Worm (Caenorhabditis elegans): ENCODE measurements around the gene rpt-2.

The rpt-2 gene

DNA sequence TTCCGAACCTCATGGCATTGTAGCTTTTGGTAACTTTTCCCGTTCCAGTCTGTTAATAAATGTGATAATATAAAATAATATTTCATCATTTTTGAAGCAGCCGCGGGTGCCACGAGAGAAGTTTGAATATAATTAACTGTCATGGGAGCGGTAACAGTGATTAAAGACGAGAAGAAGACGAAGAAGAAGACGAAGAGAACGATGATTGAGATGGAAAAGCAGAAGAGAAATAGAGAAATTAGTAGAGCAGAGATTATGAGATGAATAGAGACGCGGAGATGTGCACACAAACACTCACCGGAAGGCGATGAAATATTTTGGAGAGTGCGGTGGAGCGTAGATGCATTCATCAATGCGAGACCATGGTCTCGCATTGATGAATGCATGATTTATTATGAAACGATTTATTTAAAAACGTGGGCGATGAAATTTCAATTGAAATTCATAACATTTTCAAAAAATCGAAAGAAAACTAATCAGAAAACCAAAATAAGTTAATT is 35.8 kb upstream of the rpt-2 start, which contains the start of gene seip-1:
TSS of gene seip-1 (minus strand) at position 51 of the 500 bp plus-strand sequence.
- no peak for TF ChIP-seq hlh-8 (tag; optimal IDR thresholded peaks at IDR 0.05)
- TF ChIP-seq elt-4 (tag; optimal IDR thresholded peaks at IDR 0.05): no peak
- TF ChIP-seq F13H6.1 (tag; optimal IDR thresholded peaks at IDR 0.05): no peak
- TF ChIP-seq npax-4 (tag; optimal IDR thresholded peaks at IDR 0.05): no peak
- peak; percentile 79 for TF ChIP-seq ceh-14 (tag; optimal IDR thresholded peaks at IDR 0.05)
- peak; percentile 77 for TF ChIP-seq pax-1 (tag; optimal IDR thresholded peaks at IDR 0.05)
- TF ChIP-seq sox-2 (GFP tag; IDR thresholded peaks at IDR 0.05): peak; percentile 40; the same call in 1 of the 2 replicates
- no peak for TF ChIP-seq syd-9 (tag; optimal IDR thresholded peaks at IDR 0.05)
- no peak for TF ChIP-seq C08G9.2 (tag; optimal IDR thresholded peaks at IDR 0.05)
- peak; percentile 27 for TF ChIP-seq madf-2 (tag; optimal IDR thresholded peaks at IDR 0.05)
- no peak for TF ChIP-seq ets-4 (tag; optimal IDR thresholded peaks at IDR 0.05)
- no peak for TF ChIP-seq fkh-6 (tag; optimal IDR thresholded peaks at IDR 0.05)
- TF ChIP-seq hlh-15 (tag; optimal IDR thresholded peaks at IDR 0.05): no peak
- TF ChIP-seq sox-4 (tag; optimal IDR thresholded peaks at IDR 0.05): no peak
- no peak for TF ChIP-seq pha-4 (tag; optimal IDR thresholded peaks at IDR 0.05)
- peak; percentile 39 for TF ChIP-seq elt-2 (tag; optimal IDR thresholded peaks at IDR 0.05)
- TF ChIP-seq hlh-13 (GFP tag; optimal IDR thresholded peaks at IDR 0.05): no peak
- TF ChIP-seq ceh-48 (tag; optimal IDR thresholded peaks at IDR 0.05): peak; percentile 40
- no peak for TF ChIP-seq pat-9 (tag; optimal IDR thresholded peaks at IDR 0.05)
- peak; percentile 28 for TF ChIP-seq ceh-2 (tag; optimal IDR thresholded peaks at IDR 0.05)
- no peak for TF ChIP-seq mec-3 (tag; optimal IDR thresholded peaks at IDR 0.05; ENCODE audit: borderline replicate concordance)
- no peak for TF ChIP-seq C38D4.7 (GFP tag; optimal IDR thresholded peaks at IDR 0.05)
- no peak for TF ChIP-seq eyg-1 (tag; optimal IDR thresholded peaks at IDR 0.05)
- no peak for TF ChIP-seq unc-86 (tag; optimal IDR thresholded peaks at IDR 0.05)
- TF ChIP-seq ceh-19 (GFP tag; optimal IDR thresholded peaks at IDR 0.05): no peak
- peak; percentile 87 for TF ChIP-seq ceh-31 (tag; optimal IDR thresholded peaks at IDR 0.05)
- no peak for TF ChIP-seq ceh-6 (GFP tag; optimal IDR thresholded peaks at IDR 0.05)
- TF ChIP-seq ceh-24 (tag; optimal IDR thresholded peaks at IDR 0.05): no peak
- TF ChIP-seq ttx-3 (tag; optimal IDR thresholded peaks at IDR 0.05): no peak
- TF ChIP-seq fkh-10 (GFP tag; optimal IDR thresholded peaks at IDR 0.05): no peak
- TF ChIP-seq unc-42 (tag; optimal IDR thresholded peaks at IDR 0.05): peak; percentile 76
- peak; percentile 46 for TF ChIP-seq pros-1 (tag; optimal IDR thresholded peaks at IDR 0.05)
- no peak for TF ChIP-seq dmd-4 (tag; optimal IDR thresholded peaks at IDR 0.05; ENCODE audit: borderline replicate concordance)
- TF ChIP-seq ceh-45 (GFP tag; IDR thresholded peaks at IDR 0.05): no peak
- peak; percentile 88 for TF ChIP-seq nfya-1 (tag; optimal IDR thresholded peaks at IDR 0.05)
- no peak for TF ChIP-seq ahr-1 (tag; optimal IDR thresholded peaks at IDR 0.05)
- TF ChIP-seq pqm-1 (tag; optimal IDR thresholded peaks at IDR 0.05): no peak
- peak; percentile 38 for TF ChIP-seq rnt-1 (tag; optimal IDR thresholded peaks at IDR 0.05)
- TF ChIP-seq tbx-2 (tag; optimal IDR thresholded peaks at IDR 0.05): peak; percentile 65
- TF ChIP-seq hlh-6 (tag; optimal IDR thresholded peaks at IDR 0.05): no peak
- TF ChIP-seq pag-3 (tag; optimal IDR thresholded peaks at IDR 0.05; ENCODE audit: borderline replicate concordance): no peak
- TF ChIP-seq tbx-7 (tag; optimal IDR thresholded peaks at IDR 0.05): no peak
- TF ChIP-seq ceh-22 (tag; optimal IDR thresholded peaks at IDR 0.05): no peak
- TF ChIP-seq hlh-30 (tag; optimal IDR thresholded peaks at IDR 0.05; ENCODE audit: insufficient read depth): peak; percentile 63
- TF ChIP-seq fax-1 (tag; optimal IDR thresholded peaks at IDR 0.05): no peak
- TF ChIP-seq ceh-30 (tag; optimal IDR thresholded peaks at IDR 0.05): peak; percentile 42
- TF ChIP-seq lim-6 (tag; optimal IDR thresholded peaks at IDR 0.05): no peak
- no peak for TF ChIP-seq nhr-232 (tag; optimal IDR thresholded peaks at IDR 0.05)
- no peak for TF ChIP-seq Y22D7AL.16 (tag; optimal IDR thresholded peaks at IDR 0.05)
- TF ChIP-seq unc-3 (GFP tag; conservative IDR thresholded peaks at IDR 0.05): no peak
- no peak for TF ChIP-seq unc-3 (tag; optimal IDR thresholded peaks at IDR 0.05)
- TF ChIP-seq ztf-16 (tag; optimal IDR thresholded peaks at IDR 0.05): no peak
- no peak for TF ChIP-seq ceh-9 (tag; optimal IDR thresholded peaks at IDR 0.05)
- TF ChIP-seq T23F11.4 (GFP tag; optimal IDR thresholded peaks at IDR 0.05): no peak
